Fruit fly (Drosophila melanogaster): ENCODE data around the gene Uxs.

Gene Uxs

dm6 chr3L:8151727-8152199 lies 29.0 kb upstream of the Uxs start, which contains the start of gene CG13676:
TSS of gene CG13676 (minus strand) at chr3L:8151813.
- TF ChIP-seq CrebA (GFP tag; optimal IDR thresholded peaks at IDR 0.05; ENCODE audit: borderline replicate concordance) (peak; percentile 20), Vsx2 (GFP tag; optimal IDR thresholded peaks at IDR 0.05; ENCODE audit: partially characterized antibody) (peak; percentile 67), foxo (GFP tag; optimal IDR thresholded peaks at IDR 0.05) (no peak), Rel (GFP tag; optimal IDR thresholded peaks at IDR 0.05) (peak; percentile 76), Rel (tag; optimal IDR thresholded peaks at IDR 0.05) (no peak), Sp1 (GFP tag; optimal IDR thresholded peaks at IDR 0.05) (peak; percentile 6), dsf (GFP tag; optimal IDR thresholded peaks at IDR 0.05; ENCODE audit: borderline replicate concordance) (no peak), br (GFP tag; optimal IDR thresholded peaks at IDR 0.05) (no peak), rgr (GFP tag; optimal IDR thresholded peaks at IDR 0.05) (no peak), Hr78 (GFP tag; optimal IDR thresholded peaks at IDR 0.05) (no peak), usp (GFP tag; optimal IDR thresholded peaks at IDR 0.05) (no peak), h (GFP tag; optimal IDR thresholded peaks at IDR 0.05) (no peak), woc (GFP tag; optimal IDR thresholded peaks at IDR 0.05) (no peak), dl (GFP tag; optimal IDR thresholded peaks at IDR 0.05; ENCODE audit: insufficient read depth in 1 of 2, partially characterized antibody in 2 of 2) (peak; percentile 79 to 83), pan (optimal IDR thresholded peaks at IDR 0.05) (no peak), Hr83 (GFP tag; optimal IDR thresholded peaks at IDR 0.05; ENCODE audit: poor library complexity, severe bottlenecking) (no peak), N (GFP tag; optimal IDR thresholded peaks at IDR 0.05) (no peak), sage (GFP tag; optimal IDR thresholded peaks at IDR 0.05) (no peak), Mio (GFP tag; optimal IDR thresholded peaks at IDR 0.05) (no peak), CG32264 (GFP tag; optimal IDR thresholded peaks at IDR 0.05) (no peak), Dif (GFP tag; optimal IDR thresholded peaks at IDR 0.05; ENCODE audit: partially characterized antibody) (peak; percentile 44), OdsH (GFP tag; optimal IDR thresholded peaks at IDR 0.05) (no peak), tai (GFP tag; optimal IDR thresholded peaks at IDR 0.05) (no peak), Jra (GFP tag; optimal IDR thresholded peaks at IDR 0.05) (no peak), fru (GFP tag; optimal IDR thresholded peaks at IDR 0.05) (no peak), CG9705 (GFP tag; optimal IDR thresholded peaks at IDR 0.05) (no peak), HLH106 (tag; optimal IDR thresholded peaks at IDR 0.05) (no peak), Hnf4 (GFP tag; optimal IDR thresholded peaks at IDR 0.05) (no peak), lola (GFP tag; optimal IDR thresholded peaks at IDR 0.05) (no peak), dmrt93B (GFP tag; optimal IDR thresholded peaks at IDR 0.05) (no peak), sv (GFP tag; optimal IDR thresholded peaks at IDR 0.05) (no peak), Abd-B (GFP tag; optimal IDR thresholded peaks at IDR 0.05) (no peak), psq (GFP tag; optimal IDR thresholded peaks at IDR 0.05) (no peak), GATAd (GFP tag; optimal IDR thresholded peaks at IDR 0.05) (no peak), Dfd (GFP tag; optimal IDR thresholded peaks at IDR 0.05) (no peak), ey (GFP tag; optimal IDR thresholded peaks at IDR 0.05) (no peak), jim (GFP tag; optimal IDR thresholded peaks at IDR 0.05) (no peak)

dm6 chr3L:8153206-8153996 lies 27.3 kb upstream of the Uxs start:
- no peak for TF ChIP-seq psq (GFP tag; optimal IDR thresholded peaks at IDR 0.05)
- no peak for TF ChIP-seq Mio (GFP tag; optimal IDR thresholded peaks at IDR 0.05)
- TF ChIP-seq Dfd (GFP tag; optimal IDR thresholded peaks at IDR 0.05): no peak
- no peak for TF ChIP-seq Hr83 (GFP tag; optimal IDR thresholded peaks at IDR 0.05; ENCODE audit: poor library complexity, severe bottlenecking)
- no peak for TF ChIP-seq sage (GFP tag; optimal IDR thresholded peaks at IDR 0.05)
- TF ChIP-seq sv (GFP tag; optimal IDR thresholded peaks at IDR 0.05): peak; percentile 39
- no peak for TF ChIP-seq OdsH (GFP tag; optimal IDR thresholded peaks at IDR 0.05)
- TF ChIP-seq dl (GFP tag; optimal IDR thresholded peaks at IDR 0.05; ENCODE audit: insufficient read depth in 1 of 2, partially characterized antibody in 2 of 2): no peak
- peak in 1 of 2 experiments; percentile 6 for TF ChIP-seq foxo (GFP tag; optimal IDR thresholded peaks at IDR 0.05)
- TF ChIP-seq brk (GFP tag; optimal IDR thresholded peaks at IDR 0.05): no peak
- peak; percentile 2 for TF ChIP-seq h (GFP tag; optimal IDR thresholded peaks at IDR 0.05)
- TF ChIP-seq tai (GFP tag; optimal IDR thresholded peaks at IDR 0.05): no peak
- TF ChIP-seq CrebA (GFP tag; optimal IDR thresholded peaks at IDR 0.05; ENCODE audit: borderline replicate concordance): no peak
- TF ChIP-seq jim (GFP tag; optimal IDR thresholded peaks at IDR 0.05): no peak
- TF ChIP-seq dmrt93B (GFP tag; optimal IDR thresholded peaks at IDR 0.05): peak; percentile 16
- no peak for TF ChIP-seq Rel (GFP tag; optimal IDR thresholded peaks at IDR 0.05)
- no peak for TF ChIP-seq Rel (tag; optimal IDR thresholded peaks at IDR 0.05)
- TF ChIP-seq CG9705 (GFP tag; optimal IDR thresholded peaks at IDR 0.05): no peak
- no peak for TF ChIP-seq CG32264 (GFP tag; optimal IDR thresholded peaks at IDR 0.05)
- peak; percentile 8 for TF ChIP-seq br (GFP tag; optimal IDR thresholded peaks at IDR 0.05)
- peak; percentile 45 for TF ChIP-seq rgr (GFP tag; optimal IDR thresholded peaks at IDR 0.05)
- no peak for TF ChIP-seq Hr78 (GFP tag; optimal IDR thresholded peaks at IDR 0.05)
- TF ChIP-seq HLH106 (tag; optimal IDR thresholded peaks at IDR 0.05): peak; percentile 10
- no peak for TF ChIP-seq Abd-B (GFP tag; optimal IDR thresholded peaks at IDR 0.05)
- no peak for TF ChIP-seq Hnf4 (GFP tag; optimal IDR thresholded peaks at IDR 0.05)
- TF ChIP-seq N (GFP tag; optimal IDR thresholded peaks at IDR 0.05): no peak
- TF ChIP-seq pan (optimal IDR thresholded peaks at IDR 0.05): no peak
- TF ChIP-seq Sp1 (GFP tag; optimal IDR thresholded peaks at IDR 0.05): no peak
- no peak for TF ChIP-seq Dif (GFP tag; optimal IDR thresholded peaks at IDR 0.05; ENCODE audit: partially characterized antibody)
- no peak for TF ChIP-seq usp (GFP tag; optimal IDR thresholded peaks at IDR 0.05)
- no peak for TF ChIP-seq Myc (optimal IDR thresholded peaks at IDR 0.05)
- peak; percentile 64 for TF ChIP-seq fru (GFP tag; optimal IDR thresholded peaks at IDR 0.05)
- TF ChIP-seq woc (GFP tag; optimal IDR thresholded peaks at IDR 0.05): peak; percentile 16
- TF ChIP-seq Vsx2 (GFP tag; optimal IDR thresholded peaks at IDR 0.05; ENCODE audit: partially characterized antibody): no peak
- TF ChIP-seq GATAd (GFP tag; optimal IDR thresholded peaks at IDR 0.05): no peak
- TF ChIP-seq lola (GFP tag; optimal IDR thresholded peaks at IDR 0.05): no peak
- no peak for TF ChIP-seq dsf (GFP tag; optimal IDR thresholded peaks at IDR 0.05; ENCODE audit: borderline replicate concordance)
- no peak for TF ChIP-seq Jra (GFP tag; optimal IDR thresholded peaks at IDR 0.05)
- peak; percentile 47 for TF ChIP-seq ey (GFP tag; optimal IDR thresholded peaks at IDR 0.05)

Data from whole organism, wandering third instar larva.